Worm (Caenorhabditis elegans) whole organism, L3 larva: Measurements from ENCODE around the gene T04H1.12.

Experiments
- daf-12 ChIP-seq: fragments of 150-350 bp; optimal IDR thresholded peaks from 2 replicates; lab custom pipeline; 2014; ENCODE audit warnings: missing biosample characterization, missing genetic modification reagents, missing genetic modification characterization
- elt-1 ChIP-seq: fragments of 150-350 bp; optimal IDR thresholded peaks from 2 replicates; lab custom pipeline; 2014; ENCODE audit warnings: missing biosample characterization, missing genetic modification characterization
- lin-39 ChIP-seq: fragments of 150-350 bp; optimal IDR thresholded peaks from 2 replicates; lab custom pipeline; 2018; ENCODE audit warnings: missing biosample characterization, missing genetic modification reagents, missing genetic modification characterization
- mml-1 ChIP-seq: fragments of 150-350 bp; sonication (generic microtip); optimal IDR thresholded peaks from 3 replicates; lab custom pipeline; 2014; ENCODE audit warnings: missing biosample characterization, missing genetic modification characterization
- nhr-11 ChIP-seq: fragments of 150-350 bp; optimal IDR thresholded peaks from 2 replicates; lab custom pipeline; 2014; ENCODE audit warnings: missing biosample characterization, missing genetic modification characterization
- nhr-12 ChIP-seq: fragments of 150-350 bp; optimal IDR thresholded peaks from 2 replicates; lab custom pipeline; 2014; ENCODE audit warnings: missing biosample characterization, missing genetic modification characterization
- nhr-25 ChIP-seq: sonication (generic microtip); optimal IDR thresholded peaks from 2 replicates; lab custom pipeline; 2017; ENCODE audit warnings: missing biosample characterization, missing genetic modification characterization
- nhr-76 ChIP-seq: fragments of 150-350 bp; sonication (generic microtip); optimal IDR thresholded peaks from 5 replicates; lab custom pipeline; 2014; ENCODE audit warnings: missing biosample characterization, missing genetic modification characterization
- sea-2 ChIP-seq: fragments of 150-350 bp; sonication (generic microtip); optimal IDR thresholded peaks from 4 replicates; lab custom pipeline; 2014; ENCODE audit warnings: missing biosample characterization, missing genetic modification reagents, missing genetic modification characterization
- skn-1 ChIP-seq: fragments of 150-350 bp; optimal IDR thresholded peaks from 2 replicates; lab custom pipeline; 2014; ENCODE audit warnings: missing biosample characterization, missing genetic modification characterization
- snpc-4 ChIP-seq: fragments of 150-350 bp; optimal IDR thresholded peaks from 2 replicates; lab custom pipeline; 2014; ENCODE audit warnings: missing biosample characterization, missing genetic modification characterization
- tbx-2 ChIP-seq: sonication (generic microtip); optimal IDR thresholded peaks from 2 replicates; lab custom pipeline; 2016; ENCODE audit warnings: mild to moderate bottlenecking, missing genetic modification characterization, missing compliant biosample characterization
- unc-39 ChIP-seq: sonication (generic microtip); optimal IDR thresholded peaks from 4 replicates; lab custom pipeline; 2017; ENCODE audit warnings: missing biosample characterization, missing genetic modification characterization
- zag-1 ChIP-seq: fragments of 150-350 bp; optimal IDR thresholded peaks from 2 replicates; lab custom pipeline; 2014; ENCODE audit warnings: missing biosample characterization, missing genetic modification characterization

- TF ChIP-seq tbx-2 (no peak), zag-1 (tag; lab: Kevin White, UChicago) (no peak), nhr-12 (no peak), daf-12 (tag; lab: Kevin White, UChicago) (no peak), nhr-11 (tag; lab: Kevin White, UChicago) (no peak), sea-2 (GFP tag; lab: Kevin White, UChicago) (no peak), lin-39 (tag; lab: Kevin White, UChicago) (no peak), nhr-25 (tag; lab: Kevin White, UChicago) (no peak), elt-1 (tag; lab: Kevin White, UChicago) (no peak), mml-1 (tag; lab: Kevin White, UChicago) (no peak), snpc-4 (tag; lab: Kevin White, UChicago) (no peak), unc-39 (tag; lab: Kevin White, UChicago) (no peak), nhr-76 (tag; lab: Kevin White, UChicago) (no peak), skn-1 (no peak)
Measured at ce11 chrV:12241126-12241525, 14.3 kb upstream of the T04H1.12 start, which contains the start of gene ttr-22.
